Worm (Caenorhabditis elegans) whole organism, L2 larva: ENCODE measurements around the gene M7.12.

Source experiments
- C34F6.9 ChIP-seq: fragments of 150-350 bp; optimal IDR thresholded peaks from 2 replicates; lab custom pipeline; 2014; ENCODE audit warnings: missing biosample characterization, missing genetic modification characterization
- R02D3.7 ChIP-seq: fragments of 150-350 bp; optimal IDR thresholded peaks from 2 replicates; lab custom pipeline; 2014; ENCODE audit warnings: missing biosample characterization, missing genetic modification characterization
- Y55F3AM.14 ChIP-seq: fragments of 200-800 bp; sonication (Bioruptor generic); optimal IDR thresholded peaks from 2 replicates; lab custom pipeline; 2018; ENCODE audit warnings: mild to moderate bottlenecking, missing genetic modification characterization, missing compliant biosample characterization
- alr-1 ChIP-seq: fragments of 150-350 bp; optimal IDR thresholded peaks from 2 replicates; lab custom pipeline; 2014; ENCODE audit warnings: missing biosample characterization, missing genetic modification characterization
- aly-2 ChIP-seq: fragments of 150-350 bp; optimal IDR thresholded peaks from 2 replicates; lab custom pipeline; 2014; ENCODE audit warnings: missing biosample characterization, missing genetic modification characterization
- ama-1 ChIP-seq: fragments of 150-350 bp; optimal IDR thresholded peaks from 2 replicates; lab custom pipeline; 2018; ENCODE audit warnings: inconsistent platforms
- blmp-1 ChIP-seq: sonication (generic microtip); optimal IDR thresholded peaks from 2 replicates; lab custom pipeline; 2017; ENCODE audit warnings: missing genetic modification characterization, mild to moderate bottlenecking, missing compliant biosample characterization, antibody characterized with exemption, moderate library complexity; ENCODE audit not compliant: insufficient read depth
- ceh-16 ChIP-seq: fragments of 150-350 bp; optimal IDR thresholded peaks from 2 replicates; lab custom pipeline; 2014; ENCODE audit warnings: missing biosample characterization, missing genetic modification characterization
- ceh-82 ChIP-seq: fragments of 150-350 bp; optimal IDR thresholded peaks from 2 replicates; lab custom pipeline; 2014; ENCODE audit warnings: missing biosample characterization, missing genetic modification characterization
- crh-2 ChIP-seq: sonication (generic microtip); optimal IDR thresholded peaks from 2 replicates; lab custom pipeline; 2017; ENCODE audit warnings: missing biosample characterization, missing genetic modification characterization
- dmd-4 ChIP-seq: sonication (generic microtip); optimal IDR thresholded peaks from 2 replicates; lab custom pipeline; 2017; ENCODE audit warnings: missing biosample characterization, missing genetic modification characterization
- elt-3 ChIP-seq: sonication (generic microtip); optimal IDR thresholded peaks from 2 replicates; lab custom pipeline; 2017; ENCODE audit warnings: missing biosample characterization, missing genetic modification characterization
- fos-1 ChIP-seq: fragments of 150-350 bp; optimal IDR thresholded peaks from 2 replicates; lab custom pipeline; 2014; ENCODE audit warnings: missing biosample characterization, missing genetic modification characterization
- lin-13 ChIP-seq: fragments of 150-350 bp; optimal IDR thresholded peaks from 2 replicates; lab custom pipeline; 2014; ENCODE audit warnings: missing biosample characterization, missing genetic modification reagents, missing genetic modification characterization
- lin-39 ChIP-seq: fragments of 150-350 bp; optimal IDR thresholded peaks from 2 replicates; lab custom pipeline; 2014; ENCODE audit warnings: missing biosample characterization, missing genetic modification reagents, missing genetic modification characterization
- lsy-2 ChIP-seq, 2 experiments: fragments of 150-350 bp in 1 of 2; sonication (generic microtip) in 1 of 2; optimal IDR thresholded peaks; 2 replicates each; lab custom pipeline; 2014 to 2017; ENCODE audit warnings: missing biosample characterization in 2 of 2, missing genetic modification characterization in 2 of 2
- mab-5 ChIP-seq: fragments of 150-350 bp; optimal IDR thresholded peaks from 2 replicates; lab custom pipeline; 2014; ENCODE audit warnings: missing biosample characterization, missing genetic modification characterization
- mbf-1 ChIP-seq: sonication (generic microtip); optimal IDR thresholded peaks from 2 replicates; lab custom pipeline; 2017; ENCODE audit warnings: missing biosample characterization, missing genetic modification characterization
- mdl-1 ChIP-seq, 2 experiments: fragments of 150-350 bp in 1 of 2; sonication (generic microtip) in 1 of 2; optimal IDR thresholded peaks; 2 replicates each; lab custom pipeline; 2017; ENCODE audit warnings: missing biosample characterization in 2 of 2, missing genetic modification characterization in 2 of 2
- nhr-10 ChIP-seq: sonication (generic microtip); optimal IDR thresholded peaks from 2 replicates; lab custom pipeline; 2017; ENCODE audit warnings: missing biosample characterization, missing genetic modification characterization
- nhr-12 ChIP-seq: fragments of 150-350 bp; optimal IDR thresholded peaks from 2 replicates; lab custom pipeline; 2014; ENCODE audit warnings: missing biosample characterization, missing genetic modification characterization
- nhr-129 ChIP-seq: fragments of 150-350 bp; optimal IDR thresholded peaks from 2 replicates; lab custom pipeline; 2014; ENCODE audit warnings: missing biosample characterization, missing genetic modification characterization
- nhr-23 ChIP-seq: fragments of 150-350 bp; optimal IDR thresholded peaks from 2 replicates; lab custom pipeline; 2014; ENCODE audit warnings: missing biosample characterization, missing genetic modification reagents, missing genetic modification characterization
- nhr-25 ChIP-seq: fragments of 150-350 bp; sonication (generic microtip); optimal IDR thresholded peaks from 3 replicates; lab custom pipeline; 2014; ENCODE audit warnings: missing biosample characterization, missing genetic modification characterization
- nhr-77 ChIP-seq: fragments of 150-350 bp; optimal IDR thresholded peaks from 2 replicates; lab custom pipeline; 2014; ENCODE audit warnings: missing biosample characterization, missing genetic modification characterization
- peb-1 ChIP-seq: fragments of 150-350 bp; optimal IDR thresholded peaks from 2 replicates; lab custom pipeline; 2014; ENCODE audit warnings: missing biosample characterization, missing genetic modification characterization
- skn-1 ChIP-seq: sonication (generic microtip); optimal IDR thresholded peaks from 2 replicates; lab custom pipeline; 2017; ENCODE audit warnings: missing biosample characterization, missing genetic modification characterization
- snpc-4 ChIP-seq: fragments of 150-350 bp; optimal IDR thresholded peaks from 2 replicates; lab custom pipeline; 2014; ENCODE audit warnings: missing biosample characterization, missing genetic modification characterization
- unc-39 ChIP-seq: fragments of 150-350 bp; optimal IDR thresholded peaks from 2 replicates; lab custom pipeline; 2014; ENCODE audit warnings: missing biosample characterization, missing genetic modification characterization
- unc-55 ChIP-seq: fragments of 150-350 bp; sonication (generic microtip); optimal IDR thresholded peaks from 3 replicates; lab custom pipeline; 2014; ENCODE audit warnings: missing biosample characterization, missing genetic modification reagents, missing genetic modification characterization
- unc-62 ChIP-seq: fragments of 150-350 bp; optimal IDR thresholded peaks from 2 replicates; lab custom pipeline; 2014; ENCODE audit warnings: missing biosample characterization, missing genetic modification reagents, missing genetic modification characterization
- zag-1 ChIP-seq: fragments of 150-350 bp; optimal IDR thresholded peaks from 2 replicates; lab custom pipeline; 2014; ENCODE audit warnings: missing biosample characterization, missing genetic modification characterization
- ztf-1 ChIP-seq: fragments of 200-800 bp; sonication (Bioruptor generic); conservative IDR thresholded peaks from 2 replicates; pipeline ENCODE4 v1.3.6; 2022; ENCODE audit warnings: missing genetic modification characterization, missing compliant biosample characterization
- ztf-11 ChIP-seq: sonication (generic microtip); optimal IDR thresholded peaks from 2 replicates; lab custom pipeline; 2017; ENCODE audit warnings: missing biosample characterization, missing genetic modification characterization
- ztf-4 ChIP-seq: fragments of 150-350 bp; optimal IDR thresholded peaks from 2 replicates; lab custom pipeline; 2014; ENCODE audit warnings: missing biosample characterization, missing genetic modification characterization

The M7.12 gene

ce11 chrIV:11062984-11063613 lies 34.7 kb downstream of the M7.12 start:
- TF ChIP-seq lsy-2 (tag; optimal IDR thresholded peaks at IDR 0.05; lab: Kevin White, UChicago) (peak in 1 of 2 experiments; percentile 58), ztf-4 (tag; lab: Kevin White, UChicago) (no peak), C34F6.9 (no peak)

ce11 chrIV:11053652-11054317 lies 44.0 kb downstream of the M7.12 start, which contains the start of the genes F36H1.12 and lin-3:
Gene F36H1.12, minus strand, starts transcription at chrIV:11053702.
Gene lin-3, plus strand, starts transcription at chrIV:11054308.
- TF ChIP-seq nhr-23 (tag; lab: Kevin White, UChicago), result no peak
- no peak for TF ChIP-seq mdl-1 (tag; optimal IDR thresholded peaks at IDR 0.05; lab: Kevin White, UChicago)
- no peak for TF ChIP-seq lin-39

ce11 chrIV:11051963-11052362 lies 45.8 kb downstream of the M7.12 start:
- TF ChIP-seq nhr-77 (tag; lab: Kevin White, UChicago) (no peak), unc-39 (tag; lab: Kevin White, UChicago) (no peak), skn-1 (tag; lab: Kevin White, UChicago) (no peak), unc-62 (GFP tag; lab: Kevin White, UChicago) (no peak), zag-1 (tag; lab: Kevin White, UChicago) (no peak), ceh-82 (tag; lab: Kevin White, UChicago) (no peak), nhr-12 (tag; lab: Kevin White, UChicago) (no peak), ztf-11 (no peak), elt-3 (tag; lab: Kevin White, UChicago) (no peak), mdl-1 (tag; optimal IDR thresholded peaks at IDR 0.05; lab: Kevin White, UChicago) (no peak), nhr-25 (tag; lab: Kevin White, UChicago) (no peak), fos-1 (tag; lab: Kevin White, UChicago) (no peak), ztf-4 (tag; lab: Kevin White, UChicago) (no peak), lsy-2 (tag; optimal IDR thresholded peaks at IDR 0.05; lab: Kevin White, UChicago) (no peak), lin-39 (no peak), ama-1 (lab: Kevin White, UChicago) (no peak), crh-2 (no peak), dmd-4 (no peak), nhr-129 (no peak), Y55F3AM.14 (no peak)
- TF ChIP-seq, all 48 proteins: peak for 0

- TF ChIP-seq lin-39, result no peak
- TF ChIP-seq nhr-23 (tag; lab: Kevin White, UChicago), result no peak
- TF ChIP-seq aly-2 (tag; lab: Kevin White, UChicago), result no peak
- no peak for TF ChIP-seq peb-1 (tag; lab: Kevin White, UChicago)
- no peak for TF ChIP-seq ztf-4 (tag; lab: Kevin White, UChicago)
- TF ChIP-seq alr-1 (tag; lab: Kevin White, UChicago), result no peak
- TF ChIP-seq unc-39 (tag; lab: Kevin White, UChicago), result no peak
- TF ChIP-seq C34F6.9, result no peak
- no peak for TF ChIP-seq nhr-25 (tag; lab: Kevin White, UChicago)
- no peak for TF ChIP-seq mab-5 (tag; lab: Kevin White, UChicago)
- TF ChIP-seq nhr-129, result no peak
- no peak for TF ChIP-seq snpc-4 (tag; lab: Kevin White, UChicago)
- TF ChIP-seq nhr-10 (tag; lab: Kevin White, UChicago), result no peak
- no peak for TF ChIP-seq fos-1 (tag; lab: Kevin White, UChicago)
- TF ChIP-seq blmp-1 (tag; lab: Kevin White, UChicago), result no peak
- no peak for TF ChIP-seq ama-1 (lab: Kevin White, UChicago)
- no peak for TF ChIP-seq lin-13 (GFP tag; lab: Kevin White, UChicago)
- TF ChIP-seq nhr-12 (tag; lab: Kevin White, UChicago), result no peak
Observed at ce11 chrIV:11049806-11050205, 48.0 kb downstream of the M7.12 start, which contains the start of gene F36H1.3. Gene F36H1.3, plus strand, starts transcription at chrIV:11050128.

ce11 chrIV:11048871-11049270 lies 48.9 kb downstream of the M7.12 start, which contains the start of gene F36H1.11:
Gene F36H1.11, plus strand, starts transcription at chrIV:11049171.
- TF ChIP-seq unc-55 (GFP tag; lab: Kevin White, UChicago), result no peak
- no peak for TF ChIP-seq unc-39 (tag; lab: Kevin White, UChicago)
- TF ChIP-seq snpc-4 (tag; lab: Kevin White, UChicago), result no peak
- TF ChIP-seq lin-39, result no peak
- no peak for TF ChIP-seq lsy-2 (tag; optimal IDR thresholded peaks at IDR 0.05; lab: Kevin White, UChicago)
- TF ChIP-seq nhr-25 (tag; lab: Kevin White, UChicago), result no peak
- TF ChIP-seq R02D3.7 (tag; lab: Kevin White, UChicago), result no peak
- no peak for TF ChIP-seq ztf-1 (GFP tag; lab: Robert Waterston, UW)
- TF ChIP-seq lin-13 (GFP tag; lab: Kevin White, UChicago), result no peak
- TF ChIP-seq ceh-16 (tag; lab: Kevin White, UChicago), result no peak
- TF ChIP-seq mbf-1, result no peak
- TF ChIP-seq nhr-23 (tag; lab: Kevin White, UChicago), result no peak
- TF ChIP-seq peb-1 (tag; lab: Kevin White, UChicago), result no peak
